Fruit fly (Drosophila melanogaster) whole organism, embryonic: ENCODE results near the gene Rai1.

Experiments used
- Atf3 ChIP-seq: fragments of 200-800 bp; sonication (Bioruptor generic); optimal IDR thresholded peaks from 3 replicates; lab custom pipeline; 2016; ENCODE audit warnings: missing biosample characterization, missing genetic modification characterization
- Blimp-1 ChIP-seq: fragments of 200-800 bp; sonication (Bioruptor generic); optimal IDR thresholded peaks from 3 replicates; lab custom pipeline; 2018; ENCODE audit warnings: missing biosample characterization, missing genetic modification characterization, mild to moderate bottlenecking, moderate library complexity, missing genetic modification reagents
- Bteb2 ChIP-seq: fragments of 200-800 bp; sonication (Bioruptor generic); optimal IDR thresholded peaks from 2 replicates; lab custom pipeline; 2016; ENCODE audit warnings: missing biosample characterization, missing genetic modification characterization
- CG10267 ChIP-seq: fragments of 200-800 bp; sonication (Bioruptor generic); optimal IDR thresholded peaks from 2 replicates; lab custom pipeline; 2018; ENCODE audit warnings: missing biosample characterization, mild to moderate bottlenecking, missing genetic modification characterization, moderate library complexity
- CG10321 ChIP-seq: fragments of 200-800 bp; sonication (Bioruptor generic); IDR thresholded peaks from 2 replicates; pipeline ENCODE4 v1.3.6; 2022; ENCODE audit warnings: missing biosample characterization, missing genetic modification characterization
- CG10462 ChIP-seq: fragments of 200-800 bp; sonication (Bioruptor generic); optimal IDR thresholded peaks from 2 replicates; lab custom pipeline; 2016; ENCODE audit warnings: missing biosample characterization, missing genetic modification characterization
- CG10959 ChIP-seq: fragments of 200-800 bp; sonication (Bioruptor generic); IDR thresholded peaks from 2 replicates; pipeline ENCODE4 v1.3.6; 2022; ENCODE audit warnings: missing biosample characterization, missing genetic modification characterization
- CG13296 ChIP-seq: fragments of 200-800 bp; sonication (Bioruptor generic); optimal IDR thresholded peaks from 3 replicates; lab custom pipeline; 2018; ENCODE audit warnings: missing biosample characterization, mild to moderate bottlenecking, missing genetic modification characterization
- CG17568 ChIP-seq: fragments of 200-800 bp; sonication (Bioruptor generic); optimal IDR thresholded peaks from 2 replicates; lab custom pipeline; 2018; ENCODE audit warnings: missing biosample characterization, mild to moderate bottlenecking, missing genetic modification characterization, moderate library complexity
- CG17829 ChIP-seq: fragments of 200-800 bp; optimal IDR thresholded peaks from 2 replicates; lab custom pipeline; 2019; ENCODE audit warnings: missing biosample characterization, mild to moderate bottlenecking, missing genetic modification characterization, moderate library complexity
- CG18476 ChIP-seq: fragments of 200-800 bp; sonication (Bioruptor generic); optimal IDR thresholded peaks from 2 replicates; lab custom pipeline; 2016; ENCODE audit warnings: missing biosample characterization, mild to moderate bottlenecking, missing genetic modification characterization
- CG2116 ChIP-seq: fragments of 200-800 bp; sonication (Bioruptor generic); optimal IDR thresholded peaks from 3 replicates; lab custom pipeline; 2018; ENCODE audit warnings: missing biosample characterization, mild to moderate bottlenecking, missing genetic modification characterization
- CG2199 ChIP-seq: fragments of 200-800 bp; sonication (Bioruptor generic); IDR thresholded peaks from 3 replicates; pipeline ENCODE4 v1.3.6; 2022; ENCODE audit warnings: missing biosample characterization, missing genetic modification characterization
- CG30431 ChIP-seq: fragments of 200-800 bp; sonication (Bioruptor generic); optimal IDR thresholded peaks from 2 replicates; lab custom pipeline; 2017; ENCODE audit warnings: missing biosample characterization, missing genetic modification characterization
- CG32772 ChIP-seq: fragments of 200-800 bp; sonication (Bioruptor generic); IDR thresholded peaks from 2 replicates; pipeline ENCODE4 v1.3.6; 2022; ENCODE audit warnings: missing biosample characterization, missing genetic modification characterization
- CG3281 ChIP-seq: fragments of 200-800 bp; sonication (Bioruptor generic); optimal IDR thresholded peaks from 3 replicates; lab custom pipeline; 2017; ENCODE audit warnings: missing biosample characterization, mild to moderate bottlenecking, missing genetic modification characterization
- CG33213 ChIP-seq: fragments of 200-800 bp; sonication (Bioruptor generic); optimal IDR thresholded peaks from 3 replicates; lab custom pipeline; 2016; ENCODE audit warnings: missing biosample characterization, missing genetic modification characterization
- CG3847 ChIP-seq: fragments of 200-800 bp; sonication (Bioruptor generic); IDR thresholded peaks from 2 replicates; pipeline ENCODE4 v1.3.6; 2022; ENCODE audit warnings: missing biosample characterization, missing genetic modification characterization
- CG4617 ChIP-seq: fragments of 200-800 bp; sonication (Bioruptor generic); optimal IDR thresholded peaks from 3 replicates; lab custom pipeline; 2016; ENCODE audit warnings: missing biosample characterization, missing genetic modification characterization, borderline replicate concordance
- CG4854 ChIP-seq: fragments of 200-800 bp; sonication (Bioruptor generic); optimal IDR thresholded peaks from 2 replicates; lab custom pipeline; 2016; ENCODE audit warnings: missing biosample characterization, missing genetic modification characterization, inconsistent platforms
- CG6654 ChIP-seq: fragments of 200-800 bp; sonication (Bioruptor generic); optimal IDR thresholded peaks from 2 replicates; lab custom pipeline; 2017; ENCODE audit warnings: missing biosample characterization, mild to moderate bottlenecking, missing genetic modification characterization
- CG6765 ChIP-seq: fragments of 200-800 bp; sonication (Bioruptor generic); optimal IDR thresholded peaks from 3 replicates; lab custom pipeline; 2017; ENCODE audit warnings: missing biosample characterization, mild to moderate bottlenecking, missing genetic modification characterization
- CG7357 ChIP-seq: fragments of 200-800 bp; sonication (Bioruptor generic); IDR thresholded peaks from 3 replicates; pipeline ENCODE4 v1.3.6; 2022; ENCODE audit warnings: missing biosample characterization, missing genetic modification characterization
- CG9817 ChIP-seq: fragments of 200-800 bp; sonication (Bioruptor generic); optimal IDR thresholded peaks from 2 replicates; lab custom pipeline; 2018; ENCODE audit warnings: missing biosample characterization, mild to moderate bottlenecking, missing genetic modification characterization, moderate library complexity
- Dll ChIP-seq: fragments of 200-800 bp; sonication (Bioruptor generic); IDR thresholded peaks from 4 replicates; pipeline ENCODE4 v1.3.6; 2022; ENCODE audit warnings: missing biosample characterization, missing genetic modification characterization; ENCODE audit not compliant: partially characterized antibody
- Dref ChIP-seq: fragments of 200-800 bp; sonication (Bioruptor generic); IDR thresholded peaks from 2 replicates; pipeline ENCODE4 v1.3.6; 2022; ENCODE audit warnings: missing biosample characterization, missing genetic modification characterization
- ERR ChIP-seq: fragments of 200-800 bp; sonication (Bioruptor generic); optimal IDR thresholded peaks from 2 replicates; lab custom pipeline; 2016; ENCODE audit warnings: missing biosample characterization, missing genetic modification characterization
- GATAe ChIP-seq: fragments of 200-800 bp; sonication (Bioruptor generic); conservative IDR thresholded peaks from 2 replicates; pipeline ENCODE4 v1.3.6; 2022; ENCODE audit warnings: missing biosample characterization, missing genetic modification characterization
- HHEX ChIP-seq: fragments of 200-800 bp; sonication (Bioruptor generic); optimal IDR thresholded peaks from 3 replicates; lab custom pipeline; 2017; ENCODE audit warnings: missing biosample characterization, mild to moderate bottlenecking, missing genetic modification characterization, missing genetic modification reagents
- HLH54F ChIP-seq: fragments of 200-800 bp; sonication (Bioruptor generic); optimal IDR thresholded peaks from 3 replicates; lab custom pipeline; 2016; ENCODE audit warnings: missing biosample characterization, missing genetic modification characterization
- Lim3 ChIP-seq: fragments of 200-800 bp; sonication (Bioruptor generic); IDR thresholded peaks from 2 replicates; pipeline ENCODE4 v1.3.6; 2022; ENCODE audit warnings: missing biosample characterization, missing genetic modification characterization
- Nf-YC ChIP-seq: fragments of 200-800 bp; optimal IDR thresholded peaks from 3 replicates; lab custom pipeline; 2019; ENCODE audit warnings: missing biosample characterization, mild to moderate bottlenecking, missing genetic modification characterization, moderate library complexity
- Scr ChIP-seq: fragments of 200-800 bp; sonication (Bioruptor generic); IDR thresholded peaks from 2 replicates; pipeline ENCODE4 v1.3.6; 2022; ENCODE audit warnings: missing biosample characterization, missing genetic modification characterization; ENCODE audit not compliant: partially characterized antibody
- Ssrp ChIP-seq: fragments of 200-800 bp; sonication (Bioruptor generic); optimal IDR thresholded peaks from 2 replicates; lab custom pipeline; 2018; ENCODE audit warnings: missing biosample characterization, mild to moderate bottlenecking, missing genetic modification characterization, moderate library complexity
- Taf1 ChIP-seq: fragments of 200-800 bp; sonication (Bioruptor generic); IDR thresholded peaks from 2 replicates; pipeline ENCODE4 v1.3.6; 2022; ENCODE audit warnings: missing biosample characterization, missing genetic modification characterization
- bigmax ChIP-seq: fragments of 200-800 bp; sonication (Bioruptor generic); optimal IDR thresholded peaks from 2 replicates; lab custom pipeline; 2018; ENCODE audit warnings: missing biosample characterization, mild to moderate bottlenecking, missing genetic modification characterization
- chn ChIP-seq: fragments of 200-800 bp; sonication (Bioruptor generic); optimal IDR thresholded peaks from 2 replicates; lab custom pipeline; 2016; ENCODE audit warnings: missing biosample characterization, missing genetic modification characterization
- ci ChIP-seq: fragments of 200-800 bp; sonication (Bioruptor generic); IDR thresholded peaks from 3 replicates; pipeline ENCODE4 v1.3.6; 2022; ENCODE audit warnings: missing biosample characterization, missing genetic modification characterization
- esg ChIP-seq: fragments of 200-800 bp; sonication (Bioruptor generic); conservative IDR thresholded peaks from 2 replicates; pipeline ENCODE4 v1.3.6; 2022; ENCODE audit warnings: missing biosample characterization, missing genetic modification characterization
- ewg ChIP-seq: fragments of 200-800 bp; sonication (Bioruptor generic); optimal IDR thresholded peaks from 3 replicates; lab custom pipeline; 2017; ENCODE audit warnings: mild to moderate bottlenecking, missing biosample characterization, missing genetic modification reagents, missing genetic modification characterization
- fd3F ChIP-seq: fragments of 200-800 bp; sonication (Bioruptor generic); optimal IDR thresholded peaks from 2 replicates; lab custom pipeline; 2018; ENCODE audit warnings: missing biosample characterization, mild to moderate bottlenecking, missing genetic modification characterization, moderate library complexity
- lola ChIP-seq, 3 experiments: fragments of >200 bp in 2 of 3; fragments of 200-800 bp in 1 of 3; sonication (Bioruptor generic) in 1 of 3; optimal IDR thresholded peaks; 2 replicates each; lab custom pipeline; 2017 to 2019; ENCODE audit warnings: missing biosample characterization in 3 of 3, missing genetic modification characterization in 3 of 3, mild to moderate bottlenecking in 1 of 3, moderate library complexity in 1 of 3
- pzg ChIP-seq: fragments of 200-800 bp; sonication (Bioruptor generic); optimal IDR thresholded peaks from 3 replicates; lab custom pipeline; 2018; ENCODE audit warnings: missing biosample characterization, mild to moderate bottlenecking, missing genetic modification characterization, moderate library complexity
- scrt ChIP-seq: fragments of 200-800 bp; sonication (Bioruptor generic); optimal IDR thresholded peaks from 2 replicates; lab custom pipeline; 2018; ENCODE audit warnings: missing biosample characterization, mild to moderate bottlenecking, missing genetic modification characterization, moderate library complexity
- slbo ChIP-seq: fragments of 200-800 bp; sonication (Bioruptor generic); IDR thresholded peaks from 2 replicates; pipeline ENCODE4 v1.3.6; 2022; ENCODE audit warnings: missing biosample characterization, missing genetic modification characterization
- sob ChIP-seq: fragments of 200-800 bp; sonication (Bioruptor generic); IDR thresholded peaks from 2 replicates; pipeline ENCODE4 v1.3.6; 2022; ENCODE audit warnings: missing biosample characterization, missing genetic modification characterization
- ssp ChIP-seq: fragments of 200-800 bp; sonication (Bioruptor generic); IDR thresholded peaks from 2 replicates; pipeline ENCODE4 v1.3.6; 2022; ENCODE audit warnings: missing biosample characterization, missing genetic modification characterization
- vnd ChIP-seq: fragments of 200-800 bp; sonication (Bioruptor generic); IDR thresholded peaks from 3 replicates; pipeline ENCODE4 v1.3.6; 2022; ENCODE audit warnings: missing biosample characterization, missing genetic modification characterization; ENCODE audit not compliant: partially characterized antibody
- yki ChIP-seq: fragments of >200 bp; optimal IDR thresholded peaks from 3 replicates; lab custom pipeline; 2018
- zen ChIP-seq: fragments of 200-800 bp; sonication (Bioruptor generic); optimal IDR thresholded peaks from 3 replicates; lab custom pipeline; 2018; ENCODE audit warnings: missing biosample characterization, mild to moderate bottlenecking, missing genetic modification characterization, moderate library complexity

The Rai1 gene

DNA sequence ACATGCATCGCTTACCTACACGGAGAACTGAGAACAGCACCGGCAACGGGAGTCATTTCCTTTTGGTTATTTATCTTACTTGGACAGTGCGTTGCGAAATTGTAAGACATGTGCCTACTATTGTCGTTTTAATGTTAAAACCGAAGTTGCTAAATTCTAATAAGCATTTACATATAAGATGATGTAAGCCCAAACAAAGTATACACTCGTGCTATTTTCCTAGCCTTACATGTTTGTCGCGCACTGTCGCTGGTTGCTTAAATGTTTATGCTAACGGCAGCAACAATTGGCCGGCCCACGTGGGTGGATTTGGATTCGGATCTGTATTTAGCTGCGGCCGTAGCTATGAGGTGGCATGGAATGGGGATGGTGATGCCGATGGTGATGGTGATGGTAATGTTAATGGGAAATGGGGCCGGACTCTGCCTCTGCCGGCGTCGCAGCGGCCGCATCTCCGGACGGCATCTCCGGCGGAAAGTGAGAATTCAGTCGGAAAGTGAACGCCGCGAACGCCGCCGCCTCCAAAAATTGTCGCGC, 8.1 kb upstream of the Rai1 start, which contains the start of gene CG4829 (continued):
- TF ChIP-seq Blimp-1: peak; percentile 89
- TF ChIP-seq pzg (GFP tag; lab: Kevin White, UChicago): peak; percentile 7
- peak; percentile 74 for TF ChIP-seq ERR
- TF ChIP-seq Atf3: peak; percentile 80
- TF ChIP-seq esg (GFP tag; lab: Robert Waterston, UW): peak; percentile 87
- peak; percentile 15; the same call in 1 of the 2 replicates for TF ChIP-seq CG10321 (GFP tag; lab: Robert Waterston, UW)
- peak; percentile 80 for TF ChIP-seq CG10267 (tag; lab: Kevin White, UChicago)
- peak; percentile 81 for TF ChIP-seq HLH54F (GFP tag; lab: Kevin White, UChicago)
- TF ChIP-seq slbo (GFP tag; lab: Robert Waterston, UW): peak; percentile 92
- TF ChIP-seq Nf-YC (tag; lab: Kevin White, UChicago): peak; percentile 80
- TF ChIP-seq GATAe (GFP tag; lab: Robert Waterston, UW): no peak
- peak; percentile 54 for TF ChIP-seq Taf1 (GFP tag; lab: Robert Waterston, UW)
- peak; percentile 77 for TF ChIP-seq ewg (GFP tag; lab: Kevin White, UChicago)
- TF ChIP-seq CG10959 (GFP tag; lab: Robert Waterston, UW): peak; percentile 78
- peak; percentile 76 for TF ChIP-seq CG6765 (GFP tag; lab: Kevin White, UChicago)
- TF ChIP-seq CG33213 (GFP tag; lab: Kevin White, UChicago): peak; percentile 85
- TF ChIP-seq Dref (GFP tag; lab: Robert Waterston, UW): no peak
- TF ChIP-seq ssp (GFP tag; lab: Robert Waterston, UW): peak; percentile 79
- TF ChIP-seq bigmax (GFP tag; lab: Kevin White, UChicago): no peak
- peak; percentile 82 for TF ChIP-seq CG3281
- peak; percentile 83 for TF ChIP-seq Ssrp (tag; lab: Kevin White, UChicago)
- TF ChIP-seq fd3F (GFP tag; lab: Kevin White, UChicago): peak; percentile 89
- TF ChIP-seq CG6654: peak; percentile 71
- TF ChIP-seq CG13296: peak; percentile 86
- peak; percentile 53 for TF ChIP-seq CG10462 (GFP tag; lab: Kevin White, UChicago)
- TF ChIP-seq HHEX (GFP tag; lab: Kevin White, UChicago): peak; percentile 90
- peak; percentile 33 for TF ChIP-seq CG4617 (GFP tag; lab: Kevin White, UChicago)
- TF ChIP-seq Scr (GFP tag; lab: Robert Waterston, UW): no peak
- TF ChIP-seq CG2116 (GFP tag; lab: Kevin White, UChicago): peak; percentile 22
- TF ChIP-seq CG9817 (tag; lab: Kevin White, UChicago): peak; percentile 91
- peak; percentile 77 for TF ChIP-seq CG18476 (GFP tag; lab: Kevin White, UChicago)
- TF ChIP-seq CG3847: peak; percentile 83
- TF ChIP-seq CG17829: peak; percentile 86
- no peak for TF ChIP-seq vnd (GFP tag; lab: Robert Waterston, UW)
- peak; percentile 89 for TF ChIP-seq sob
- peak; percentile 79 for TF ChIP-seq CG4854 (GFP tag; lab: Kevin White, UChicago)
- TF ChIP-seq ci (GFP tag; lab: Robert Waterston, UW): peak; percentile 93
- TF ChIP-seq lola (GFP tag; optimal IDR thresholded peaks at IDR 0.05; lab: Kevin White, UChicago): peak in 1 of 3 experiments; percentile 66
- no peak for TF ChIP-seq Dll (GFP tag; lab: Robert Waterston, UW)
- TF ChIP-seq CG2199 (GFP tag; lab: Robert Waterston, UW): peak; percentile 84
- no peak for TF ChIP-seq yki (lab: Kevin White, UChicago)
- peak; percentile 79 for TF ChIP-seq zen (tag; lab: Kevin White, UChicago)
- peak; percentile 75 for TF ChIP-seq CG30431 (GFP tag; lab: Kevin White, UChicago)
- peak; percentile 86 for TF ChIP-seq CG32772 (GFP tag; lab: Robert Waterston, UW)
- peak; percentile 81 for TF ChIP-seq chn (GFP tag; lab: Kevin White, UChicago)
- peak; percentile 75 for TF ChIP-seq CG17568 (GFP tag; lab: Kevin White, UChicago)
- peak; percentile 85 for TF ChIP-seq scrt (GFP tag; lab: Kevin White, UChicago)
- TF ChIP-seq Lim3 (GFP tag; lab: Robert Waterston, UW): peak; percentile 60
- TF ChIP-seq CG7357: peak; percentile 58; the same call in 1 of the 3 replicates
- TF ChIP-seq Bteb2 (GFP tag; lab: Kevin White, UChicago): peak; percentile 84
